Worm (Caenorhabditis elegans) whole organism, L3 larva: ENCODE measurements around the gene F22E5.7.
A peak's percentile ranks its signal among the peaks of the same experiment; 100 is the strongest.
"Not testable (repeated sequence)": the region's sequence is repeated elsewhere in the genome, so short reads cannot be mapped to it uniquely, and the experiment has no call there.

Source experiments
- aly-2 ChIP-seq: fragments of 150-350 bp; optimal IDR thresholded peaks from 2 replicates; lab custom pipeline; 2014; ENCODE audit warnings: missing biosample characterization, missing genetic modification characterization
- ama-1 ChIP-seq: fragments of 150-350 bp; optimal IDR thresholded peaks from 2 replicates; lab custom pipeline; 2018
- ceh-28 ChIP-seq: fragments of 150-350 bp; optimal IDR thresholded peaks from 2 replicates; lab custom pipeline; 2014; ENCODE audit warnings: missing biosample characterization, missing genetic modification reagents, missing genetic modification characterization
- ceh-82 ChIP-seq: fragments of 150-350 bp; optimal IDR thresholded peaks from 2 replicates; lab custom pipeline; 2014; ENCODE audit warnings: missing biosample characterization, missing genetic modification characterization
- ceh-9 ChIP-seq: sonication (generic microtip); optimal IDR thresholded peaks from 2 replicates; lab custom pipeline; 2018; ENCODE audit warnings: missing biosample characterization, missing genetic modification characterization
- daf-12 ChIP-seq: fragments of 150-350 bp; optimal IDR thresholded peaks from 2 replicates; lab custom pipeline; 2014; ENCODE audit warnings: missing biosample characterization, missing genetic modification reagents, missing genetic modification characterization
- egl-5 ChIP-seq: fragments of 150-350 bp; optimal IDR thresholded peaks from 2 replicates; lab custom pipeline; 2017; ENCODE audit warnings: missing biosample characterization, missing genetic modification reagents, missing genetic modification characterization, inconsistent platforms
- elt-1 ChIP-seq: fragments of 150-350 bp; optimal IDR thresholded peaks from 2 replicates; lab custom pipeline; 2014; ENCODE audit warnings: missing biosample characterization, missing genetic modification characterization
- elt-3 ChIP-seq, 3 experiments: fragments of 150-350 bp in 1 of 3; sonication (generic microtip) in 2 of 3; optimal IDR thresholded peaks; 2 replicates in 2 of 3; 4 replicates in 1 of 3; lab custom pipeline; 2014 to 2017; ENCODE audit warnings: missing biosample characterization in 3 of 3, missing genetic modification characterization in 3 of 3
- eor-1 ChIP-seq, 2 experiments: fragments of 150-350 bp; optimal IDR thresholded peaks; 2 replicates each; lab custom pipeline; 2014 to 2018; ENCODE audit warnings: missing biosample characterization in 2 of 2, missing genetic modification characterization in 2 of 2
- fkh-10 ChIP-seq: sonication (generic microtip); optimal IDR thresholded peaks from 2 replicates; lab custom pipeline; 2017; ENCODE audit warnings: missing biosample characterization, missing genetic modification reagents, missing genetic modification characterization
- fkh-2 ChIP-seq: fragments of 150-350 bp; optimal IDR thresholded peaks from 2 replicates; lab custom pipeline; 2014; ENCODE audit warnings: missing biosample characterization, missing genetic modification reagents, missing genetic modification characterization
- fos-1 ChIP-seq: fragments of 150-350 bp; optimal IDR thresholded peaks from 2 replicates; lab custom pipeline; 2014; ENCODE audit warnings: missing biosample characterization, missing genetic modification characterization
- hmg-11 ChIP-seq: sonication (generic microtip); optimal IDR thresholded peaks from 2 replicates; lab custom pipeline; 2016; ENCODE audit warnings: missing genetic modification characterization, missing compliant biosample characterization
- jun-1 ChIP-seq: fragments of 150-350 bp; optimal IDR thresholded peaks from 2 replicates; lab custom pipeline; 2014; ENCODE audit warnings: missing biosample characterization, missing genetic modification reagents, missing genetic modification characterization
- lin-15B ChIP-seq: fragments of 150-350 bp; optimal IDR thresholded peaks from 2 replicates; lab custom pipeline; 2014; ENCODE audit warnings: missing biosample characterization, missing genetic modification characterization
- lin-39 ChIP-seq: fragments of 150-350 bp; optimal IDR thresholded peaks from 2 replicates; lab custom pipeline; 2018; ENCODE audit warnings: missing biosample characterization, missing genetic modification reagents, missing genetic modification characterization
- lsy-12 ChIP-seq: sonication (generic microtip); optimal IDR thresholded peaks from 2 replicates; lab custom pipeline; 2016; ENCODE audit warnings: mild to moderate bottlenecking, missing genetic modification characterization, missing compliant biosample characterization
- mdl-1 ChIP-seq: fragments of 150-350 bp; optimal IDR thresholded peaks from 2 replicates; lab custom pipeline; 2014; ENCODE audit warnings: missing biosample characterization, missing genetic modification characterization
- mml-1 ChIP-seq: fragments of 150-350 bp; sonication (generic microtip); optimal IDR thresholded peaks from 3 replicates; lab custom pipeline; 2014; ENCODE audit warnings: missing biosample characterization, missing genetic modification characterization
- nfya-1 ChIP-seq: sonication (generic microtip); optimal IDR thresholded peaks from 2 replicates; lab custom pipeline; 2017; ENCODE audit warnings: missing genetic modification characterization, mild to moderate bottlenecking, missing compliant biosample characterization, antibody characterized with exemption, moderate library complexity; ENCODE audit not compliant: insufficient read depth
- nhr-12 ChIP-seq: fragments of 150-350 bp; optimal IDR thresholded peaks from 2 replicates; lab custom pipeline; 2014; ENCODE audit warnings: missing biosample characterization, missing genetic modification characterization
- nhr-23 ChIP-seq: fragments of 150-350 bp; optimal IDR thresholded peaks from 2 replicates; lab custom pipeline; 2014; ENCODE audit warnings: missing biosample characterization, missing genetic modification reagents, missing genetic modification characterization
- nhr-25 ChIP-seq: sonication (generic microtip); optimal IDR thresholded peaks from 2 replicates; lab custom pipeline; 2017; ENCODE audit warnings: missing biosample characterization, missing genetic modification characterization
- nhr-43 ChIP-seq: sonication (generic microtip); optimal IDR thresholded peaks from 2 replicates; lab custom pipeline; 2016; ENCODE audit warnings: mild to moderate bottlenecking, missing genetic modification characterization, missing compliant biosample characterization; ENCODE audit not compliant: poor library complexity, severe bottlenecking
- nhr-76 ChIP-seq: fragments of 150-350 bp; sonication (generic microtip); optimal IDR thresholded peaks from 5 replicates; lab custom pipeline; 2014; ENCODE audit warnings: missing biosample characterization, missing genetic modification characterization
- nhr-77 ChIP-seq: fragments of 150-350 bp; optimal IDR thresholded peaks from 2 replicates; lab custom pipeline; 2014; ENCODE audit warnings: missing biosample characterization, missing genetic modification characterization
- pha-4 ChIP-seq: fragments of 150-350 bp; optimal IDR thresholded peaks from 2 replicates; lab custom pipeline; 2014; ENCODE audit warnings: missing biosample characterization, missing genetic modification reagents, missing genetic modification characterization
- pqm-1 ChIP-seq: fragments of 150-350 bp; optimal IDR thresholded peaks from 2 replicates; lab custom pipeline; 2017; ENCODE audit warnings: missing biosample characterization, missing genetic modification characterization, inconsistent platforms
- skn-1 ChIP-seq: fragments of 150-350 bp; optimal IDR thresholded peaks from 2 replicates; lab custom pipeline; 2014; ENCODE audit warnings: missing biosample characterization, missing genetic modification characterization
- snpc-4 ChIP-seq: fragments of 150-350 bp; optimal IDR thresholded peaks from 2 replicates; lab custom pipeline; 2014; ENCODE audit warnings: missing biosample characterization, missing genetic modification characterization
- tbx-2 ChIP-seq: sonication (generic microtip); optimal IDR thresholded peaks from 2 replicates; lab custom pipeline; 2016; ENCODE audit warnings: mild to moderate bottlenecking, missing genetic modification characterization, missing compliant biosample characterization
- unc-39 ChIP-seq: sonication (generic microtip); optimal IDR thresholded peaks from 4 replicates; lab custom pipeline; 2017; ENCODE audit warnings: missing biosample characterization, missing genetic modification characterization
- ztf-11 ChIP-seq: fragments of 150-350 bp; optimal IDR thresholded peaks from 2 replicates; lab custom pipeline; 2014; ENCODE audit warnings: missing biosample characterization, missing genetic modification characterization
- ztf-4 ChIP-seq: fragments of 150-350 bp; optimal IDR thresholded peaks from 2 replicates; lab custom pipeline; 2014; ENCODE audit warnings: missing biosample characterization, missing genetic modification characterization

F22E5.7 gene

ce11 chrII:2639401-2640088, 2.3 kb upstream of the F22E5.7 start, which contains the start of gene F22E5.8:
TSS of gene F22E5.8 (plus strand) at chrII:2640038.
- not testable (repeated sequence) for TF ChIP-seq nhr-77 (tag; lab: Kevin White, UChicago); snpc-4; fkh-10 (GFP tag; lab: Kevin White, UChicago)

ce11 chrII:2640982-2641381, 895 bp upstream of the F22E5.7 start, which contains the start of gene F22E5.23:
TSS of gene F22E5.23 (plus strand) at chrII:2641282.
- TF ChIP-seq nhr-43 (tag; lab: Kevin White, UChicago) (no peak), eor-1 (tag; optimal IDR thresholded peaks at IDR 0.05; lab: Kevin White, UChicago) (no peak), ztf-11 (tag; lab: Kevin White, UChicago) (no peak), ztf-4 (tag; lab: Kevin White, UChicago) (no peak), fkh-10 (GFP tag; lab: Kevin White, UChicago) (no peak), ama-1 (lab: Kevin White, UChicago) (no peak), lsy-12 (tag; lab: Kevin White, UChicago) (no peak), nfya-1 (tag; lab: Kevin White, UChicago) (no peak), aly-2 (tag; lab: Kevin White, UChicago) (no peak), egl-5 (tag; lab: Kevin White, UChicago) (no peak), ceh-9 (tag; lab: Kevin White, UChicago) (no peak), daf-12 (tag; lab: Kevin White, UChicago) (no peak), nhr-23 (tag; lab: Kevin White, UChicago) (no peak), lin-39 (tag; lab: Kevin White, UChicago) (no peak), fkh-2 (tag; lab: Kevin White, UChicago) (no peak), fos-1 (tag; lab: Kevin White, UChicago) (no peak), elt-1 (tag; lab: Kevin White, UChicago) (no peak), ceh-28 (tag; lab: Kevin White, UChicago) (no peak), nhr-76 (tag; lab: Kevin White, UChicago) (no peak)

DNA sequence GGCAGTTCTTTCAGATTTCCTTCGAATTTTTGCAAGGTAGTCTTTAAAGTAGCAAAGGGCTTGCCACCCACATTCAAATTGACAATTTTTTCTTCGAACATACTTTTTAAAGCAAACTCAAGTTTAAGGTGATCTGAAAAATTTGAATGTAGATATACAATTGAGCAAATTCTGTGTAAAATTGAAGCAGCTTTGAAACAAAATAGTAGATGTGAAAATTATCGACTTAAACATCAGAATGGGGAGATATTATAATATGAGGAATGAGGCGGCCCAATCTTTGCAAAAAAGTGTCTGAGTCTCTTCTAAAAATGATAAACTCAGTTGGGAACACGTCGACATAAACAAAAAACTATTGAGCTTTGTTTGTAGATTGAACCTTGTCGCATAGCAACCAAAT, 2.6 kb downstream of the F22E5.7 start, which contains the start of gene F22E5.11:
F22E5.11 (minus strand) TSS at position 101 of the 400 bp plus-strand sequence.
- TF ChIP-seq nhr-43 (tag; lab: Kevin White, UChicago) (no peak), nhr-12 (tag; lab: Kevin White, UChicago) (no peak), lin-15B (no peak), skn-1 (tag; lab: Kevin White, UChicago) (no peak), fkh-2 (tag; lab: Kevin White, UChicago) (no peak), elt-1 (tag; lab: Kevin White, UChicago) (no peak), elt-3 (tag; optimal IDR thresholded peaks at IDR 0.05; lab: Kevin White, UChicago) (no peak), egl-5 (tag; lab: Kevin White, UChicago) (no peak)

DNA sequence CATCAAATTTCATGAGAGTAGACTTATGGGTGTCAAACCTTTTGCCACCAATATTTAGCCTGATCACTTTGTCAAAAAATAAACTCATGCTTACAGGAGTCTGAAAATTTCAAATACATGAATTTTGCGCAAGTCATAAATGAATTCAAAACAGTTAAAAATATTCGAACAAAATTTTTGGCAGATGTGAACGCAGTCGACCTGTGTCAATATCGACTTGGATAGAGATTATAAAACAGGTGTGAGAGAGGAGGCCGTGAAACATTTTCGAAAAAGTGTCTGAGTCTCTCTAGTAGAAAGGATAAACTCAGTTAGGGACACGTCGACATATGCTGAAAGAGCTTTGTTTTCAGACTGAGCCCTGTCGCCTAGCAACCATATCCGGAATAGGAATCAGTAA, 4.9 kb downstream of the F22E5.7 start, which contains the start of gene F22E5.12:
F22E5.12 (minus strand) TSS at position 101 of the 400 bp plus-strand sequence.
- not testable (repeated sequence) for TF ChIP-seq tbx-2, nhr-43, jun-1 (tag; lab: Kevin White, UChicago)

- TF ChIP-seq pha-4 (tag; lab: Kevin White, UChicago) (peak; percentile 43), mdl-1 (no peak), ceh-82 (no peak), eor-1 (tag; optimal IDR thresholded peaks at IDR 0.05; lab: Kevin White, UChicago) (no peak), ztf-4 (tag; lab: Kevin White, UChicago) (no peak), unc-39 (tag; lab: Kevin White, UChicago) (no peak), ceh-9 (tag; lab: Kevin White, UChicago) (no peak), fkh-2 (tag; lab: Kevin White, UChicago) (no peak), nfya-1 (tag; lab: Kevin White, UChicago) (peak; percentile 51), nhr-23 (tag; lab: Kevin White, UChicago) (no peak), tbx-2 (tag; lab: Kevin White, UChicago) (no peak), mml-1 (tag; lab: Kevin White, UChicago) (no peak), nhr-25 (no peak), nhr-43 (tag; lab: Kevin White, UChicago) (no peak), snpc-4 (peak; percentile 7), hmg-11 (tag; lab: Kevin White, UChicago) (peak; percentile 34), pqm-1 (tag; lab: Kevin White, UChicago) (no peak), nhr-76 (tag; lab: Kevin White, UChicago) (no peak)
These were observed 7.1 kb downstream of the F22E5.7 start for ce11 chrII:2649015-2649414.
